Fruit fly (Drosophila melanogaster) whole organism, prepupa: Measurements from ENCODE around the gene CG42759.

ENCODE experiments used
- CG11902 ChIP-seq: fragments of 200-800 bp; sonication (Bioruptor generic); optimal IDR thresholded peaks from 3 replicates; lab custom pipeline; 2016; ENCODE audit warnings: missing biosample characterization, missing genetic modification characterization
- CG15336 ChIP-seq: fragments of 200-800 bp; sonication (Bioruptor generic); IDR thresholded peaks from 2 replicates; pipeline ENCODE4 v1.3.6; 2022; ENCODE audit warnings: missing biosample characterization, missing genetic modification characterization
- CG32006 ChIP-seq: fragments of 200-800 bp; sonication (Bioruptor generic); optimal IDR thresholded peaks from 3 replicates; lab custom pipeline; 2017; ENCODE audit warnings: missing biosample characterization, mild to moderate bottlenecking, missing genetic modification characterization
- CG4318 ChIP-seq: fragments of 200-800 bp; sonication (Bioruptor generic); optimal IDR thresholded peaks from 3 replicates; lab custom pipeline; 2017; ENCODE audit warnings: missing biosample characterization, mild to moderate bottlenecking, missing genetic modification characterization
- CG7368 ChIP-seq: fragments of 200-800 bp; sonication (Bioruptor generic); optimal IDR thresholded peaks from 3 replicates; lab custom pipeline; 2016; ENCODE audit warnings: missing biosample characterization, missing genetic modification characterization
- Eip93F ChIP-seq: fragments of 200-800 bp; sonication (Bioruptor generic); optimal IDR thresholded peaks from 2 replicates; lab custom pipeline; 2016; ENCODE audit warnings: missing biosample characterization, mild to moderate bottlenecking, missing genetic modification characterization
- Gug ChIP-seq: fragments of 200-800 bp; sonication (Bioruptor generic); IDR thresholded peaks from 2 replicates; pipeline ENCODE4 v1.3.6; 2022; ENCODE audit warnings: missing biosample characterization, missing genetic modification characterization
- Hr39 ChIP-seq: fragments of 200-800 bp; sonication (Bioruptor generic); optimal IDR thresholded peaks from 2 replicates; lab custom pipeline; 2016; ENCODE audit warnings: missing biosample characterization, missing genetic modification characterization
- OdsH ChIP-seq: fragments of 200-800 bp; sonication (Bioruptor generic); optimal IDR thresholded peaks from 3 replicates; lab custom pipeline; 2016; ENCODE audit warnings: missing biosample characterization, missing genetic modification characterization
- dsx ChIP-seq: fragments of 200-800 bp; optimal IDR thresholded peaks from 3 replicates; lab custom pipeline; 2019; ENCODE audit warnings: missing biosample characterization, mild to moderate bottlenecking, missing genetic modification characterization, moderate library complexity; ENCODE audit not compliant: poor library complexity, severe bottlenecking

DNA sequence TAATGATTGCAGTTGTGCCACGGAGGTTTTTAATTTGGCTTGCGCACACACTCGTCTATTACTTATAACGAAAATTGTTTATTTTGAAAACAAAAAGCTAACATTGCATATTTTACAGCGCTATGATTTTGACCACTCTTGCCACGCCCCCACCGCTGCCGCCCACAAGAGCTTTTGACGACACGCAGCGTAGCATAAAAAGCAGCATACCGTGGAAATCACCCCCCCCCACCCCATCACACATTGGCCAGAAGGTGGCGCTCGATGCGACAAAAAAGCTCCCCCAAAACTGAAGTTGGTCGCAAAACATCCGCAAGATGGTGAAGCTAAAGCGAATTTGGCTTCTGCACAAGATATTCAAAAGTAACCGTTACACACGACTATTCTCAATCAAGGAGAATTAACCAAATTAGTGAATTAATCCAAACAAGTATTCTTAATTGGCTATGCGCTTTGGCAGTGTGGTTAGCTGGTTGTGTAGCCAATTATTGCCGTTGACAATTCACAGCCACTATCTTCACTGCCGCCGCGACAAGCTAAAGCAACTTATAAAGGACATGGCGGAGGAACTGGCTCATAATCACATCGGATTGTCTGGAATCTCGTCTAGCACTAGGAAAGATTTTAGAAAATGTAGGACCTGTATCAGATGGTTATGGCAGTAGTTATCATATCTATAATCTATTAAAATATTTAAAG lies 42.2 kb upstream of the CG42759 start:
- no peak for TF ChIP-seq dsx
- no peak for TF ChIP-seq OdsH (GFP tag; lab: Kevin White, UChicago)
- no peak for TF ChIP-seq Gug
- no peak for TF ChIP-seq CG7368 (GFP tag; lab: Kevin White, UChicago)
- no peak for TF ChIP-seq Hr39 (GFP tag; lab: Kevin White, UChicago)
- TF ChIP-seq CG32006 (GFP tag; lab: Kevin White, UChicago), result no peak
- no peak for TF ChIP-seq CG11902
- TF ChIP-seq CG15336 (GFP tag; lab: Robert Waterston, UW), result no peak
- no peak for TF ChIP-seq CG4318 (GFP tag; lab: Kevin White, UChicago)
- no peak for TF ChIP-seq Eip93F (GFP tag; lab: Kevin White, UChicago)
